Fruit fly (Drosophila melanogaster) whole organism, wandering third instar larva: ENCODE results near the gene CSN1a.

Experiments used
- Abd-B ChIP-seq: fragments of >200 bp; optimal IDR thresholded peaks from 2 replicates; lab custom pipeline; 2017; ENCODE audit warnings: missing biosample characterization, missing genetic modification characterization
- CG32264 ChIP-seq: fragments of 200-800 bp; sonication (Bioruptor generic); optimal IDR thresholded peaks from 2 replicates; lab custom pipeline; 2016; ENCODE audit warnings: missing biosample characterization, missing genetic modification characterization
- CG9705 ChIP-seq: fragments of 200-800 bp; sonication (Bioruptor generic); optimal IDR thresholded peaks from 2 replicates; lab custom pipeline; 2018; ENCODE audit warnings: missing biosample characterization, mild to moderate bottlenecking, missing genetic modification characterization
- CrebA ChIP-seq: fragments of 200-800 bp; sonication (Bioruptor generic); optimal IDR thresholded peaks from 2 replicates; lab custom pipeline; 2016; ENCODE audit warnings: missing biosample characterization, mild to moderate bottlenecking, missing genetic modification characterization, borderline replicate concordance
- Dfd ChIP-seq: fragments of >200 bp; optimal IDR thresholded peaks from 2 replicates; lab custom pipeline; 2017; ENCODE audit warnings: missing biosample characterization, missing genetic modification characterization
- Dif ChIP-seq: fragments of 200-275, 200-300 bp; sonication (Bioruptor generic); optimal IDR thresholded peaks from 2 replicates; lab custom pipeline; 2018; ENCODE audit warnings: missing biosample characterization, missing genetic modification characterization; ENCODE audit not compliant: partially characterized antibody
- GATAd ChIP-seq: sonication (Bioruptor generic); optimal IDR thresholded peaks from 2 replicates; lab custom pipeline; 2016; ENCODE audit warnings: missing biosample characterization, missing genetic modification characterization
- HLH106 ChIP-seq: fragments of 200-800 bp; optimal IDR thresholded peaks from 3 replicates; lab custom pipeline; 2019; ENCODE audit warnings: missing biosample characterization, mild to moderate bottlenecking, missing genetic modification characterization, moderate library complexity
- Hnf4 ChIP-seq: fragments of 200-800 bp; sonication (Bioruptor generic); optimal IDR thresholded peaks from 2 replicates; lab custom pipeline; 2016; ENCODE audit warnings: missing biosample characterization, mild to moderate bottlenecking, missing genetic modification characterization
- Hr78 ChIP-seq: fragments of >200 bp; optimal IDR thresholded peaks from 2 replicates; lab custom pipeline; 2017; ENCODE audit warnings: missing biosample characterization, missing genetic modification characterization
- Hr83 ChIP-seq: fragments of 200-300 bp; sonication (Bioruptor generic); optimal IDR thresholded peaks from 2 replicates; lab custom pipeline; 2016; ENCODE audit warnings: missing biosample characterization, mild to moderate bottlenecking, missing genetic modification characterization, moderate library complexity; ENCODE audit not compliant: poor library complexity, severe bottlenecking
- Jra ChIP-seq: sonication (Bioruptor generic); optimal IDR thresholded peaks from 2 replicates; lab custom pipeline; 2016; ENCODE audit warnings: missing biosample characterization, missing genetic modification characterization
- Mio ChIP-seq: sonication (Bioruptor generic); optimal IDR thresholded peaks from 2 replicates; lab custom pipeline; 2016; ENCODE audit warnings: missing biosample characterization, missing genetic modification characterization
- Myc ChIP-seq: fragments of >200 bp; optimal IDR thresholded peaks from 2 replicates; lab custom pipeline; 2017
- N ChIP-seq: fragments of >200 bp; optimal IDR thresholded peaks from 2 replicates; lab custom pipeline; 2018; ENCODE audit warnings: missing biosample characterization, missing external identifiers, missing genetic modification characterization
- OdsH ChIP-seq: fragments of 200-800 bp; sonication (Bioruptor generic); optimal IDR thresholded peaks from 2 replicates; lab custom pipeline; 2016; ENCODE audit warnings: missing biosample characterization, mild to moderate bottlenecking, missing genetic modification characterization
- Rel ChIP-seq, 2 experiments: fragments of 200-800 bp; sonication (Bioruptor generic) in 1 of 2; optimal IDR thresholded peaks; 2 replicates in 1 of 2; 3 replicates in 1 of 2; lab custom pipeline; 2016 to 2019; ENCODE audit warnings: mild to moderate bottlenecking in 2 of 2, missing biosample characterization in 2 of 2, missing genetic modification characterization in 2 of 2, moderate library complexity in 1 of 2
- Sp1 ChIP-seq: fragments of 200-800 bp; sonication (Bioruptor generic); optimal IDR thresholded peaks from 3 replicates; lab custom pipeline; 2019; ENCODE audit warnings: missing biosample characterization, mild to moderate bottlenecking, missing genetic modification characterization, moderate library complexity
- Vsx2 ChIP-seq: fragments of 200-300, 225-300 bp; sonication (Bioruptor generic); optimal IDR thresholded peaks from 2 replicates; lab custom pipeline; 2018; ENCODE audit warnings: missing biosample characterization, missing genetic modification characterization; ENCODE audit not compliant: partially characterized antibody
- brk ChIP-seq: fragments of 200-800 bp; sonication (Bioruptor generic); optimal IDR thresholded peaks from 2 replicates; lab custom pipeline; 2016; ENCODE audit warnings: missing biosample characterization, mild to moderate bottlenecking, missing genetic modification characterization
- dl ChIP-seq, 2 experiments: fragments of 175-275, 200-275 bp in 1 of 2; fragments of 200-275 bp in 1 of 2; sonication (Bioruptor generic); optimal IDR thresholded peaks; lab custom pipeline; 2018; ENCODE audit warnings: mild to moderate bottlenecking in 2 of 2, missing biosample characterization in 2 of 2, missing genetic modification characterization in 2 of 2, moderate library complexity in 2 of 2; ENCODE audit not compliant: partially characterized antibody in 2 of 2, insufficient read depth in 1 of 2
- dmrt93B ChIP-seq: fragments of 200-800 bp; sonication (Bioruptor generic); optimal IDR thresholded peaks from 2 replicates; lab custom pipeline; 2018; ENCODE audit warnings: missing biosample characterization, mild to moderate bottlenecking, missing genetic modification characterization
- dsf ChIP-seq: sonication (Bioruptor generic); optimal IDR thresholded peaks from 2 replicates; lab custom pipeline; 2016; ENCODE audit warnings: missing biosample characterization, missing genetic modification characterization, borderline replicate concordance
- ey ChIP-seq: fragments of 200-800 bp; sonication (Bioruptor generic); optimal IDR thresholded peaks from 2 replicates; lab custom pipeline; 2016; ENCODE audit warnings: missing biosample characterization, missing genetic modification characterization
- foxo ChIP-seq, 2 experiments: fragments of 200-800 bp; sonication (Bioruptor generic); optimal IDR thresholded peaks; 2 replicates in 1 of 2; 3 replicates in 1 of 2; lab custom pipeline; 2016 to 2017; ENCODE audit warnings: missing biosample characterization in 2 of 2, missing genetic modification characterization in 2 of 2
- fru ChIP-seq: fragments of 200-800 bp; sonication (Bioruptor generic); optimal IDR thresholded peaks from 3 replicates; lab custom pipeline; 2016; ENCODE audit warnings: missing biosample characterization, mild to moderate bottlenecking, missing genetic modification characterization
- h ChIP-seq: fragments of 200-800 bp; sonication (Bioruptor generic); optimal IDR thresholded peaks from 3 replicates; lab custom pipeline; 2016; ENCODE audit warnings: missing biosample characterization, mild to moderate bottlenecking, missing genetic modification characterization
- jim ChIP-seq: fragments of 175-275, 200-325 bp; sonication (Bioruptor generic); optimal IDR thresholded peaks from 2 replicates; lab custom pipeline; 2016; ENCODE audit warnings: missing biosample characterization, mild to moderate bottlenecking, missing genetic modification characterization
- lola ChIP-seq: fragments of >200 bp; optimal IDR thresholded peaks from 2 replicates; lab custom pipeline; 2017; ENCODE audit warnings: missing biosample characterization, missing genetic modification characterization
- pan ChIP-seq: fragments of >200 bp; optimal IDR thresholded peaks from 2 replicates; lab custom pipeline; 2017
- rgr ChIP-seq: fragments of 200-800 bp; sonication (Bioruptor generic); optimal IDR thresholded peaks from 3 replicates; lab custom pipeline; 2016; ENCODE audit warnings: missing biosample characterization, mild to moderate bottlenecking, missing genetic modification characterization
- sage ChIP-seq: fragments of 200-800 bp; sonication (Bioruptor generic); optimal IDR thresholded peaks from 2 replicates; lab custom pipeline; 2016; ENCODE audit warnings: missing biosample characterization, mild to moderate bottlenecking, missing genetic modification characterization
- sv ChIP-seq: fragments of 200-800 bp; sonication (Bioruptor generic); optimal IDR thresholded peaks from 3 replicates; lab custom pipeline; 2016; ENCODE audit warnings: missing biosample characterization, missing genetic modification characterization
- tai ChIP-seq: sonication (Bioruptor generic); optimal IDR thresholded peaks from 2 replicates; lab custom pipeline; 2016; ENCODE audit warnings: missing biosample characterization, missing genetic modification characterization
- usp ChIP-seq: fragments of >200 bp; optimal IDR thresholded peaks from 2 replicates; lab custom pipeline; 2017; ENCODE audit warnings: missing biosample characterization, missing genetic modification characterization
- woc ChIP-seq: sonication (Bioruptor generic); optimal IDR thresholded peaks from 2 replicates; lab custom pipeline; 2016; ENCODE audit warnings: missing biosample characterization, mild to moderate bottlenecking, missing genetic modification characterization

Gene CSN1a

dm6 chr2L:14784498-14784897 lies 21.9 kb downstream of the CSN1a start, which contains the start of gene CG18636:
CG18636 (minus strand) TSS chr2L:14784598.
- TF ChIP-seq pan (lab: Kevin White, UChicago) (no peak), CrebA (no peak), CG32264 (GFP tag; lab: Kevin White, UChicago) (no peak)

- TF ChIP-seq lola = no peak
- no peak for TF ChIP-seq Hnf4
- no peak for TF ChIP-seq woc (GFP tag; lab: Kevin White, UChicago)
- no peak for TF ChIP-seq OdsH (GFP tag; lab: Kevin White, UChicago)
- TF ChIP-seq dmrt93B = no peak
- TF ChIP-seq ey = no peak
- TF ChIP-seq pan (lab: Kevin White, UChicago) = no peak
These were observed 34.0 kb downstream of the CSN1a start, which contains the start of gene CG18420 for dm6 chr2L:14796542-14796941. CG18420 (minus strand) TSS chr2L:14796642.

dm6 chr2L:14797554-14797953 lies 35.0 kb downstream of the CSN1a start:
- TF ChIP-seq lola (no peak), dsf (GFP tag; lab: Kevin White, UChicago) (no peak), Sp1 (GFP tag; lab: Kevin White, UChicago) (no peak), rgr (no peak), Mio (GFP tag; lab: Kevin White, UChicago) (no peak), Hr83 (GFP tag; lab: Kevin White, UChicago) (no peak), foxo (GFP tag; optimal IDR thresholded peaks at IDR 0.05; lab: Kevin White, UChicago) (no peak), sage (GFP tag; lab: Kevin White, UChicago) (no peak), dmrt93B (no peak), woc (GFP tag; lab: Kevin White, UChicago) (no peak), ey (no peak), fru (no peak), GATAd (GFP tag; lab: Kevin White, UChicago) (no peak), Vsx2 (GFP tag; lab: Kevin White, UChicago) (no peak), Rel (GFP tag; optimal IDR thresholded peaks at IDR 0.05; lab: Kevin White, UChicago) (no peak), Rel (tag; optimal IDR thresholded peaks at IDR 0.05; lab: Kevin White, UChicago) (no peak), CG32264 (GFP tag; lab: Kevin White, UChicago) (no peak), brk (no peak), HLH106 (tag; lab: Kevin White, UChicago) (no peak), Abd-B (no peak), tai (no peak)

DNA sequence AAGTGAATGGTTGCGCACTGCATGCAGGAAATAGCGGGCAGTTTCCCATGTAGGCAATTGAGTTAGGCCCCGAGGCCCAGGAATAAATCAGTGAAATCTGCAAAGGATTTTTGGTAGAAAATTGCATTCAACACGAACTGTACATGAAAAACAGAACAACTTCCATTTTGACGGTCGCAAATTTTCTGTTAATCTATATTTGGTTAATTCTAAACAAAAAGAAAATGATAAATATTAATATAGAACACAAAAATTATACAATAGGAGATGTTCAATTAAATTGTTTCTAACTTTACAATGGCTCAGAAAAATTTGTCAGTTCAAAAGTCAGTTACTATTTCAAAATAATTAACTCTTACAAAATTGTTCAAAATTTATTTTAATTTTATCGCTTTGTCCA lies 39.5 kb downstream of the CSN1a start, which contains the start of gene CG33308:
TSS of gene CG33308 (plus strand) at position 301 of the 400 bp plus-strand sequence.
- TF ChIP-seq Vsx2 (GFP tag; lab: Kevin White, UChicago) (no peak), woc (GFP tag; lab: Kevin White, UChicago) (no peak), rgr (no peak), HLH106 (tag; lab: Kevin White, UChicago) (no peak), Hr83 (GFP tag; lab: Kevin White, UChicago) (no peak), jim (no peak), CG9705 (GFP tag; lab: Kevin White, UChicago) (no peak), Myc (lab: Kevin White, UChicago) (no peak), tai (no peak), Mio (GFP tag; lab: Kevin White, UChicago) (no peak), lola (no peak), Jra (no peak), Dfd (no peak), sv (GFP tag; lab: Kevin White, UChicago) (no peak), GATAd (GFP tag; lab: Kevin White, UChicago) (no peak), CrebA (no peak), Rel (GFP tag; optimal IDR thresholded peaks at IDR 0.05; lab: Kevin White, UChicago) (no peak), Rel (tag; optimal IDR thresholded peaks at IDR 0.05; lab: Kevin White, UChicago) (no peak)
- TF ChIP-seq, all 38 proteins: peak for 0

- TF ChIP-seq usp (GFP tag; lab: Kevin White, UChicago) (no peak), ey (no peak), Dfd (no peak), N (GFP tag; lab: Kevin White, UChicago) (no peak), sage (GFP tag; lab: Kevin White, UChicago) (no peak), foxo (GFP tag; optimal IDR thresholded peaks at IDR 0.05; lab: Kevin White, UChicago) (no peak), tai (no peak), HLH106 (tag; lab: Kevin White, UChicago) (no peak), jim (no peak), brk (no peak), Dif (GFP tag; lab: Kevin White, UChicago) (no peak), dl (GFP tag; optimal IDR thresholded peaks at IDR 0.05; lab: Kevin White, UChicago; ENCODE audit: insufficient read depth in 1 of 2, partially characterized antibody in 2 of 2) (no peak), CG9705 (GFP tag; lab: Kevin White, UChicago) (no peak), Hr78 (GFP tag; lab: Kevin White, UChicago) (no peak), Rel (GFP tag; optimal IDR thresholded peaks at IDR 0.05; lab: Kevin White, UChicago) (no peak), Rel (tag; optimal IDR thresholded peaks at IDR 0.05; lab: Kevin White, UChicago) (no peak), sv (GFP tag; lab: Kevin White, UChicago) (no peak), rgr (no peak), h (GFP tag; lab: Kevin White, UChicago) (no peak), pan (lab: Kevin White, UChicago) (no peak)
These were observed 47.9 kb downstream of the CSN1a start, which contains the start of gene CG33309 for dm6 chr2L:14810461-14810860. CG33309 (plus strand) TSS chr2L:14810761.
